Worm (Caenorhabditis elegans) whole organism, L1 larva: ENCODE data around the gene nas-10.

ENCODE experiments used
- C16A3.4 ChIP-seq: fragments of 150-350 bp; optimal IDR thresholded peaks from 2 replicates; lab custom pipeline; 2014; ENCODE audit warnings: missing biosample characterization, missing genetic modification characterization
- F16B12.6 ChIP-seq: fragments of 150-350 bp; optimal IDR thresholded peaks from 2 replicates; lab custom pipeline; 2014; ENCODE audit warnings: missing biosample characterization, missing genetic modification characterization
- blmp-1 ChIP-seq: fragments of 150-350 bp; optimal IDR thresholded peaks from 2 replicates; lab custom pipeline; 2014; ENCODE audit warnings: missing biosample characterization, missing genetic modification characterization
- ces-1 ChIP-seq: fragments of 150-350 bp; optimal IDR thresholded peaks from 2 replicates; lab custom pipeline; 2014; ENCODE audit warnings: missing biosample characterization, missing genetic modification reagents, missing genetic modification characterization
- efl-1 ChIP-seq, 4 experiments: fragments of 150-350 bp; optimal IDR thresholded peaks in 3 of 4; peaks in 1 of 4; 1 replicate in 1 of 4; 2 replicates in 3 of 4; lab custom pipeline; 2014; ENCODE audit warnings: missing biosample characterization in 2 of 4, missing genetic modification characterization in 2 of 4, missing genetic modification reagents in 2 of 4
- egl-27 ChIP-seq, 2 experiments: fragments of 150-350 bp in 1 of 2; sonication (generic microtip); optimal IDR thresholded peaks; 3 replicates each; lab custom pipeline; 2017 to 2018; ENCODE audit warnings: missing biosample characterization in 2 of 2, missing genetic modification characterization in 2 of 2, missing genetic modification reagents in 2 of 2
- elt-2 ChIP-seq: sonication (generic microtip); optimal IDR thresholded peaks from 2 replicates; lab custom pipeline; 2016; ENCODE audit warnings: missing genetic modification characterization, mild to moderate bottlenecking, inconsistent platforms, missing compliant biosample characterization, missing genetic modification reagents
- elt-3 ChIP-seq, 6 experiments: fragments of 150-350 bp in 1 of 6; sonication (generic microtip); optimal IDR thresholded peaks; 2 replicates each; lab custom pipeline; 2017 to 2018; ENCODE audit warnings: missing biosample characterization in 6 of 6, missing genetic modification characterization in 6 of 6, inconsistent platforms in 1 of 6
- fkh-4 ChIP-seq: sonication (generic microtip); optimal IDR thresholded peaks from 2 replicates; lab custom pipeline; 2016; ENCODE audit warnings: missing compliant biosample characterization, missing genetic modification characterization, borderline replicate concordance
- fkh-8 ChIP-seq: sonication (generic microtip); optimal IDR thresholded peaks from 2 replicates; lab custom pipeline; 2016; ENCODE audit warnings: mild to moderate bottlenecking, missing genetic modification characterization, missing compliant biosample characterization
- irx-1 ChIP-seq: sonication (generic microtip); optimal IDR thresholded peaks from 2 replicates; lab custom pipeline; 2016; ENCODE audit warnings: missing genetic modification characterization, missing compliant biosample characterization
- lin-13 ChIP-seq: fragments of 150-350 bp; optimal IDR thresholded peaks from 2 replicates; lab custom pipeline; 2014; ENCODE audit warnings: missing biosample characterization, missing genetic modification reagents, missing genetic modification characterization
- lin-14 ChIP-seq: fragments of 200-800 bp; sonication (Bioruptor generic); optimal IDR thresholded peaks from 2 replicates; lab custom pipeline; 2018; ENCODE audit warnings: mild to moderate bottlenecking, missing genetic modification characterization, moderate library complexity, missing compliant biosample characterization
- lin-35 ChIP-seq, 2 experiments: fragments of 150-350 bp; optimal IDR thresholded peaks; 2 replicates each; lab custom pipeline; 2014; ENCODE audit warnings: missing biosample characterization in 2 of 2, missing genetic modification characterization in 2 of 2, missing genetic modification reagents in 2 of 2
- nhr-12 ChIP-seq: sonication (generic microtip); optimal IDR thresholded peaks from 2 replicates; lab custom pipeline; 2017; ENCODE audit warnings: missing biosample characterization, missing genetic modification characterization
- nhr-20 ChIP-seq: sonication (generic microtip); optimal IDR thresholded peaks from 2 replicates; lab custom pipeline; 2016; ENCODE audit warnings: mild to moderate bottlenecking, missing genetic modification characterization, missing compliant biosample characterization
- nhr-237 ChIP-seq: fragments of 150-350 bp; optimal IDR thresholded peaks from 2 replicates; lab custom pipeline; 2014; ENCODE audit warnings: missing biosample characterization, missing genetic modification characterization
- nhr-71 ChIP-seq: sonication (generic microtip); optimal IDR thresholded peaks from 2 replicates; lab custom pipeline; 2016; ENCODE audit warnings: mild to moderate bottlenecking, missing genetic modification characterization, moderate library complexity, missing compliant biosample characterization
- nhr-76 ChIP-seq: sonication (generic microtip); optimal IDR thresholded peaks from 2 replicates; lab custom pipeline; 2017; ENCODE audit warnings: missing biosample characterization, missing genetic modification characterization
- nhr-84 ChIP-seq: sonication (generic microtip); optimal IDR thresholded peaks from 2 replicates; lab custom pipeline; 2017; ENCODE audit warnings: missing biosample characterization, missing genetic modification characterization
- nhr-85 ChIP-seq: sonication (generic microtip); peaks from one replicate; lab custom pipeline; 2016; ENCODE audit warnings: missing genetic modification characterization, inconsistent platforms, missing compliant biosample characterization
- pag-3 ChIP-seq: sonication (generic microtip); optimal IDR thresholded peaks from 2 replicates; lab custom pipeline; 2017; ENCODE audit warnings: missing genetic modification characterization, mild to moderate bottlenecking, missing compliant biosample characterization, antibody characterized with exemption, borderline replicate concordance; ENCODE audit not compliant: insufficient read depth
- pqm-1 ChIP-seq: sonication (generic microtip); optimal IDR thresholded peaks from 3 replicates; lab custom pipeline; 2017; ENCODE audit warnings: missing biosample characterization, missing genetic modification characterization
- rnt-1 ChIP-seq: sonication (generic microtip); optimal IDR thresholded peaks from 2 replicates; lab custom pipeline; 2016; ENCODE audit warnings: mild to moderate bottlenecking, missing genetic modification characterization, moderate library complexity, missing compliant biosample characterization
- skn-1 ChIP-seq: fragments of 150-350 bp; optimal IDR thresholded peaks from 2 replicates; lab custom pipeline; 2014; ENCODE audit warnings: missing biosample characterization, missing genetic modification characterization
- sup-37 ChIP-seq: fragments of 200-800 bp; sonication (Bioruptor generic); optimal IDR thresholded peaks from 2 replicates; lab custom pipeline; 2018; ENCODE audit warnings: mild to moderate bottlenecking, missing genetic modification characterization, missing compliant biosample characterization
- tbx-2 ChIP-seq: sonication (generic microtip); optimal IDR thresholded peaks from 2 replicates; lab custom pipeline; 2016; ENCODE audit warnings: missing genetic modification characterization, missing compliant biosample characterization
- unc-130 ChIP-seq: fragments of 150-350 bp; optimal IDR thresholded peaks from 2 replicates; lab custom pipeline; 2017; ENCODE audit warnings: missing biosample characterization, missing genetic modification characterization, inconsistent platforms
- xbp-1 ChIP-seq: sonication (generic microtip); optimal IDR thresholded peaks from 2 replicates; lab custom pipeline; 2016; ENCODE audit warnings: missing genetic modification characterization, missing compliant biosample characterization
- zag-1 ChIP-seq: fragments of 150-350 bp; optimal IDR thresholded peaks from 2 replicates; lab custom pipeline; 2014; ENCODE audit warnings: missing biosample characterization, missing genetic modification characterization
- zip-4 ChIP-seq: fragments of 200-800 bp; sonication (Bioruptor generic); optimal IDR thresholded peaks from 2 replicates; lab custom pipeline; 2018; ENCODE audit warnings: mild to moderate bottlenecking, missing genetic modification characterization, moderate library complexity, missing compliant biosample characterization
- ztf-4 ChIP-seq: fragments of 150-350 bp; optimal IDR thresholded peaks from 2 replicates; lab custom pipeline; 2014; ENCODE audit warnings: missing biosample characterization, missing genetic modification characterization

nas-10 gene

DNA sequence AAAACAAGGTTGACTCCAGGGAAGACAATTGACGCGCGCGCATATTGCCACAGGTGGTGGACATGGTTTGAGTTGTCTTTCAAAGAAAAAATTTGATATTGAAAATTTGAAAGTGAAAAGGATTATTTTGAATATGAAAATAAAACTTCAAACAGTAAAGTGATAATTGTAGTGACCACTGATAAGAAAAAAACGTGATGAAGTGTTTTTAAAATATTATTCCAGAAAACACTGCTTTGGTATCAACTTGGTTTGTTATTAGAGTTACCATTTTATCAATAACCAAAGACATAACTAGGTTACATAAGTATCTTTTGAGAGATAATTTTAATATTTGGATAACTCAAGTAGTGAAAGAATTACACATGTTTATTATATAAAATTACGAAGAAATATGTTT lies 47.1 kb downstream of the nas-10 start:
- TF ChIP-seq elt-2 (tag; lab: Kevin White, UChicago) (peak; percentile 43), irx-1 (tag; lab: Kevin White, UChicago) (no peak), F16B12.6 (tag; lab: Kevin White, UChicago) (no peak), fkh-8 (tag; lab: Kevin White, UChicago) (no peak), nhr-12 (no peak), zag-1 (tag; lab: Kevin White, UChicago) (no peak), fkh-4 (tag; lab: Kevin White, UChicago) (no peak), efl-1 (optimal IDR thresholded peaks at IDR 0.05; lab: Kevin White, UChicago) (no peak), efl-1 (GFP tag; optimal IDR thresholded peaks at IDR 0.05 in 1 of 2; lab: Kevin White, UChicago) (no peak)

DNA sequence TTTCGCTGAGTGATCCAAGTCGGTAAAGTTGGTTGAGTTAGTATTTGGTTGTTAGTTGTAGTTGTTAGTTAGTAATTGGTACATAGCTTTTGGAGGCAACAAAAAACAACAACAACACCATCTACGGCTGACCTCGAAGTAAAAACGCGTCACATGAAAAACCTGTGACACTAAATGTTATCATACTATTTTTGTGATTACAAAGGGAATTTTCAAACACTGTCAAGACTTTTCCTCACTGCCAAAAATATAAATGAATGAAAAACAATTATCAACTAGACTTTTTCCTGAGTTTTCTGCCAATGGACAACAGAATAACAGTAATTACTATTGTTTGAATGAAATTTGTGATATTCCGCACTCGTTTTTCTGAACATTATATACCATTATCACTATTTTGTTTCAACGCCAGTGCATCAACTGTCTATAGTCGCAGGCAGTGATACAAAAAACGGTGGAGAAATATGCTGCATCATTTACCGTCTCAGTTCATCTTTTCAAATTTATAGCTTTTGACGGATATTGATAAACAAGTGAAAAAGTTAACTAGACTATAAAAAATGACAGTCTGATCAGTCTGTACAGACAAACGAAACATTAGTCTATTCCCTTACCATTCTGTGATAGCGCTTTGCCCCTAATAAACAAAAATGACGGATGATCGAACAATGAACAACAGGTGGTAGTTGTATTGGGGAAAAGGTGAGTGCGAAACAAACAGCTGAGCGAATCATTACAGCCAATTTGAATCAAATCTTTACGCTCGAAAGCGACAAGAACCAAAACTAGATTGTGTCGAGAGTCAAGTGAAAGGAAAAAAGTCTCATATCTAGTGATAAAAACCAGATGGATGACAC lies 48.7 kb downstream of the nas-10 start:
- TF ChIP-seq blmp-1 = peak; percentile 12
- no peak for TF ChIP-seq efl-1 (optimal IDR thresholded peaks at IDR 0.05; lab: Kevin White, UChicago)
- no peak for TF ChIP-seq efl-1 (GFP tag; optimal IDR thresholded peaks at IDR 0.05 in 1 of 2; lab: Kevin White, UChicago)
- TF ChIP-seq nhr-71 = peak; percentile 8
- TF ChIP-seq nhr-20 (tag; lab: Kevin White, UChicago) = peak; percentile 53
- TF ChIP-seq lin-14 (GFP tag; lab: Kevin White, UChicago) = peak; percentile 26
- TF ChIP-seq C16A3.4 (tag; lab: Kevin White, UChicago) = no peak
- no peak for TF ChIP-seq nhr-237 (tag; lab: Kevin White, UChicago)
- no peak for TF ChIP-seq egl-27 (tag; optimal IDR thresholded peaks at IDR 0.05; lab: Kevin White, UChicago)
- TF ChIP-seq ces-1 = no peak
- TF ChIP-seq nhr-76 (tag; lab: Kevin White, UChicago) = no peak
- no peak for TF ChIP-seq tbx-2
- peak in 1 of 2 experiments; percentile 17 for TF ChIP-seq lin-35 (GFP tag; optimal IDR thresholded peaks at IDR 0.05; lab: Kevin White, UChicago)
- TF ChIP-seq elt-2 (tag; lab: Kevin White, UChicago) = peak; percentile 66
- TF ChIP-seq nhr-85 = peak; percentile 83
- peak in 1 of 6 experiments; percentile 11 for TF ChIP-seq elt-3 (tag; optimal IDR thresholded peaks at IDR 0.05; lab: Kevin White, UChicago)
- no peak for TF ChIP-seq skn-1
- TF ChIP-seq, all 84 proteins: peak for 8

DNA sequence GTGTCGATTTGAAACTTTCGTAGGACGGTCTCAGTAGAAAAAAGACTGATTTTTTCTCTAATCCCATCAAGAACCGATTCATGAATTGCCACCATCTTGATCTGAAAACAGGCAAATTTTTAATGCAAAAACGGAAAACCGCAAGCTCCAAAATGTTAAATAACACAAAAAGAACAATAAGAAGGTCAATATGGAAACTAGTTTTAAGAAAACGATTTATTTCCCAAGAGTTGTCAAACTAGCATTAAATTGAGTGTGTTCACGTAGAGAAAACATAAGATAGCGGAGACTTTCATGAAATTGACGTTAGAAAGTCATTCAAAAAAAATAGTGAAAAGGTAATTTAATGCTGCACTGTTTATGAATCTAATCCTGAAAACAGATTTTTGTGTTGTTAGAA lies 49.3 kb downstream of the nas-10 start, which contains the start of gene F47B10.9:
Gene F47B10.9, minus strand, starts transcription at position 101 of the 400 bp plus-strand sequence.
- no peak for TF ChIP-seq rnt-1
- no peak for TF ChIP-seq nhr-76 (tag; lab: Kevin White, UChicago)
- TF ChIP-seq nhr-237 (tag; lab: Kevin White, UChicago) = no peak
- no peak for TF ChIP-seq lin-13 (GFP tag; lab: Kevin White, UChicago)
- TF ChIP-seq zip-4 (GFP tag; lab: Kevin White, UChicago) = no peak
- no peak for TF ChIP-seq nhr-84 (tag; lab: Kevin White, UChicago)
- TF ChIP-seq xbp-1 (tag; lab: Kevin White, UChicago) = no peak
- no peak for TF ChIP-seq unc-130 (tag; lab: Kevin White, UChicago)
- no peak for TF ChIP-seq C16A3.4 (tag; lab: Kevin White, UChicago)
- no peak for TF ChIP-seq pqm-1 (tag; lab: Kevin White, UChicago)
- no peak for TF ChIP-seq ztf-4 (tag; lab: Kevin White, UChicago)
- TF ChIP-seq ces-1 = no peak
- TF ChIP-seq elt-3 (tag; optimal IDR thresholded peaks at IDR 0.05; lab: Kevin White, UChicago) = no peak
- TF ChIP-seq sup-37 (GFP tag; lab: Kevin White, UChicago) = no peak
- no peak for TF ChIP-seq pag-3 (tag; lab: Kevin White, UChicago)
- TF ChIP-seq, all 84 proteins: peak for 0
